Fruit fly (Drosophila melanogaster) whole organism, embryonic: ENCODE measurements around the gene CG5191.
A peak's percentile ranks its signal among the peaks of the same experiment; 100 is the strongest.

Source experiments
- Antp ChIP-seq: fragments of 200-800 bp; sonication (Bioruptor generic); optimal IDR thresholded peaks from 3 replicates; lab custom pipeline; 2016; ENCODE audit warnings: missing biosample characterization, missing genetic modification characterization
- CG10543 ChIP-seq: fragments of 200-800 bp; sonication (Bioruptor generic); optimal IDR thresholded peaks from 3 replicates; lab custom pipeline; 2017; ENCODE audit warnings: missing biosample characterization, mild to moderate bottlenecking, missing genetic modification characterization, moderate library complexity
- CG11398 ChIP-seq: fragments of 200-800 bp; sonication (Bioruptor generic); optimal IDR thresholded peaks from 2 replicates; lab custom pipeline; 2016; ENCODE audit warnings: missing biosample characterization, missing genetic modification characterization
- CG11695 ChIP-seq: fragments of 200-800 bp; sonication (Bioruptor generic); IDR thresholded peaks from 3 replicates; pipeline ENCODE4 v1.3.6; 2022; ENCODE audit warnings: missing biosample characterization, missing genetic modification characterization
- CG12071 ChIP-seq: fragments of 200-800 bp; sonication (Bioruptor generic); optimal IDR thresholded peaks from 3 replicates; lab custom pipeline; 2018; ENCODE audit warnings: missing biosample characterization, mild to moderate bottlenecking, missing genetic modification characterization
- CG13287 ChIP-seq: fragments of 200-800 bp; sonication (Bioruptor generic); IDR thresholded peaks from 2 replicates; pipeline ENCODE4 v1.3.6; 2022; ENCODE audit warnings: missing biosample characterization, missing genetic modification characterization; ENCODE audit not compliant: partially characterized antibody
- CG13624 ChIP-seq: fragments of 200-800 bp; sonication (Bioruptor generic); optimal IDR thresholded peaks from 2 replicates; lab custom pipeline; 2016; ENCODE audit warnings: missing biosample characterization, missing genetic modification characterization
- CG14014 ChIP-seq: fragments of 200-800 bp; sonication (Bioruptor generic); IDR thresholded peaks from 2 replicates; pipeline ENCODE4 v1.3.6; 2022; ENCODE audit warnings: missing biosample characterization, missing genetic modification characterization
- CG14441 ChIP-seq: fragments of 200-800 bp; sonication (Bioruptor generic); IDR thresholded peaks from 2 replicates; pipeline ENCODE4 v1.3.6; 2022; ENCODE audit warnings: missing biosample characterization, missing genetic modification characterization
- CG15514 ChIP-seq: fragments of 200-800 bp; sonication (Bioruptor generic); optimal IDR thresholded peaks from 3 replicates; lab custom pipeline; 2017; ENCODE audit warnings: missing biosample characterization, missing genetic modification characterization, mild to moderate bottlenecking, moderate library complexity, missing genetic modification reagents
- CG17359 ChIP-seq: fragments of 200-800 bp; sonication (Bioruptor generic); optimal IDR thresholded peaks from 3 replicates; lab custom pipeline; 2018; ENCODE audit warnings: missing biosample characterization, mild to moderate bottlenecking, missing genetic modification characterization, moderate library complexity
- CG17829 ChIP-seq: fragments of 200-800 bp; optimal IDR thresholded peaks from 2 replicates; lab custom pipeline; 2019; ENCODE audit warnings: missing biosample characterization, mild to moderate bottlenecking, missing genetic modification characterization, moderate library complexity
- CG18476 ChIP-seq: fragments of 200-800 bp; sonication (Bioruptor generic); optimal IDR thresholded peaks from 2 replicates; lab custom pipeline; 2016; ENCODE audit warnings: missing biosample characterization, mild to moderate bottlenecking, missing genetic modification characterization
- CG3163 ChIP-seq: fragments of 200-800 bp; sonication (Bioruptor generic); optimal IDR thresholded peaks from 3 replicates; lab custom pipeline; 2016; ENCODE audit warnings: missing biosample characterization, missing genetic modification characterization
- CG4404 ChIP-seq: fragments of 200-800 bp; sonication (Bioruptor generic); IDR thresholded peaks from 2 replicates; pipeline ENCODE4 v1.3.6; 2022; ENCODE audit warnings: missing biosample characterization, missing genetic modification characterization
- CG6791 ChIP-seq: fragments of 200-800 bp; sonication (Bioruptor generic); IDR thresholded peaks from 3 replicates; pipeline ENCODE4 v1.3.6; 2022; ENCODE audit warnings: missing biosample characterization, missing genetic modification characterization; ENCODE audit not compliant: partially characterized antibody
- CG7987 ChIP-seq: fragments of 200-800 bp; sonication (Bioruptor generic); optimal IDR thresholded peaks from 2 replicates; lab custom pipeline; 2018; ENCODE audit warnings: missing biosample characterization, mild to moderate bottlenecking, missing genetic modification characterization, moderate library complexity
- CG8944 ChIP-seq: fragments of 200-800 bp; sonication (Bioruptor generic); optimal IDR thresholded peaks from 3 replicates; lab custom pipeline; 2016; ENCODE audit warnings: missing biosample characterization, missing genetic modification characterization
- CG9932 ChIP-seq: fragments of 200-800 bp; sonication (Bioruptor generic); IDR thresholded peaks from 2 replicates; pipeline ENCODE4 v1.3.6; 2022; ENCODE audit warnings: missing biosample characterization, missing genetic modification characterization
- CkIIα-i1 ChIP-seq: fragments of 200-800 bp; sonication (Bioruptor generic); IDR thresholded peaks from 2 replicates; pipeline ENCODE4 v1.3.6; 2022; ENCODE audit warnings: missing biosample characterization, missing genetic modification characterization
- Drgx ChIP-seq: fragments of 200-800 bp; sonication (Bioruptor generic); IDR thresholded peaks from 2 replicates; pipeline ENCODE4 v1.3.6; 2022; ENCODE audit warnings: missing biosample characterization, missing genetic modification characterization
- Fer1 ChIP-seq: fragments of 200-800 bp; sonication (Bioruptor generic); optimal IDR thresholded peaks from 2 replicates; lab custom pipeline; 2017; ENCODE audit warnings: missing biosample characterization, mild to moderate bottlenecking, missing genetic modification characterization
- HLHmδ ChIP-seq: fragments of 200-800 bp; sonication (Bioruptor generic); optimal IDR thresholded peaks from 2 replicates; lab custom pipeline; 2018; ENCODE audit warnings: missing biosample characterization, mild to moderate bottlenecking, missing genetic modification characterization, moderate library complexity
- Hand ChIP-seq: fragments of 200-800 bp; sonication (Bioruptor generic); optimal IDR thresholded peaks from 2 replicates; lab custom pipeline; 2017; ENCODE audit warnings: mild to moderate bottlenecking, missing biosample characterization, missing genetic modification reagents, missing genetic modification characterization
- Hr51 ChIP-seq, 2 experiments: fragments of 200-800 bp; sonication (Bioruptor generic); optimal IDR thresholded peaks; 2 replicates in 1 of 2; 3 replicates in 1 of 2; lab custom pipeline; 2016 to 2018; ENCODE audit warnings: missing biosample characterization in 2 of 2, missing genetic modification characterization in 2 of 2, mild to moderate bottlenecking in 1 of 2, moderate library complexity in 1 of 2
- MTF-1 ChIP-seq: fragments of 200-800 bp; sonication (Bioruptor generic); optimal IDR thresholded peaks from 2 replicates; lab custom pipeline; 2018; ENCODE audit warnings: missing biosample characterization, mild to moderate bottlenecking, missing genetic modification characterization, borderline replicate concordance
- Meics ChIP-seq: fragments of 200-800 bp; sonication (Bioruptor generic); optimal IDR thresholded peaks from 2 replicates; lab custom pipeline; 2017; ENCODE audit warnings: missing biosample characterization, mild to moderate bottlenecking, missing genetic modification characterization
- Myb ChIP-seq: fragments of 200-800 bp; sonication (Bioruptor generic); optimal IDR thresholded peaks from 2 replicates; lab custom pipeline; 2016; ENCODE audit warnings: missing biosample characterization, missing genetic modification characterization
- Sry-β ChIP-seq: fragments of 200-800 bp; sonication (Bioruptor generic); optimal IDR thresholded peaks from 2 replicates; lab custom pipeline; 2018; ENCODE audit warnings: missing biosample characterization, mild to moderate bottlenecking, missing genetic modification characterization, moderate library complexity
- ab ChIP-seq: fragments of 200-800 bp; sonication (Bioruptor generic); optimal IDR thresholded peaks from 2 replicates; lab custom pipeline; 2016; ENCODE audit warnings: missing biosample characterization, missing genetic modification characterization
- bsh ChIP-seq, 2 experiments: fragments of 200-800 bp; sonication (Bioruptor generic); optimal IDR thresholded peaks; 2 replicates each; lab custom pipeline; 2017 to 2018; ENCODE audit warnings: mild to moderate bottlenecking in 2 of 2, missing biosample characterization in 2 of 2, missing genetic modification characterization in 2 of 2, moderate library complexity in 1 of 2
- caup ChIP-seq: fragments of 200-800 bp; sonication (Bioruptor generic); optimal IDR thresholded peaks from 3 replicates; lab custom pipeline; 2017; ENCODE audit warnings: missing biosample characterization, mild to moderate bottlenecking, missing genetic modification characterization, moderate library complexity; ENCODE audit not compliant: severe bottlenecking
- croc ChIP-seq: fragments of 200-800 bp; sonication (Bioruptor generic); conservative IDR thresholded peaks from 3 replicates; pipeline ENCODE4 v1.3.6; 2022; ENCODE audit warnings: missing biosample characterization, missing genetic modification characterization
- crp ChIP-seq, 2 experiments: fragments of 200-800 bp; sonication (Bioruptor generic); optimal IDR thresholded peaks; 2 replicates in 1 of 2; 3 replicates in 1 of 2; lab custom pipeline; 2017; ENCODE audit warnings: missing biosample characterization in 2 of 2, missing genetic modification characterization in 2 of 2, mild to moderate bottlenecking in 1 of 2, moderate library complexity in 1 of 2
- cwo ChIP-seq: fragments of 200-800 bp; sonication (Bioruptor generic); optimal IDR thresholded peaks from 3 replicates; lab custom pipeline; 2017; ENCODE audit warnings: missing biosample characterization, missing genetic modification characterization, mild to moderate bottlenecking, moderate library complexity, missing genetic modification reagents
- dm ChIP-seq: fragments of 200-800 bp; sonication (Bioruptor generic); optimal IDR thresholded peaks from 3 replicates; lab custom pipeline; 2016; ENCODE audit warnings: missing biosample characterization, missing genetic modification characterization
- klu ChIP-seq: fragments of 200-800 bp; sonication (Bioruptor generic); IDR thresholded peaks from 2 replicates; pipeline ENCODE4 v1.3.6; 2022; ENCODE audit warnings: missing biosample characterization, missing genetic modification characterization
- lov ChIP-seq, 2 experiments: fragments of 200-800 bp in 1 of 2; fragments of >200 bp in 1 of 2; sonication (Bioruptor generic) in 1 of 2; IDR thresholded peaks in 1 of 2; optimal IDR thresholded peaks in 1 of 2; 2 replicates in 1 of 2; 3 replicates in 1 of 2; pipeline versions ENCODE4 v1.3.6 to Lab custom; 2017 to 2022; ENCODE audit warnings: missing biosample characterization in 1 of 2, missing genetic modification characterization in 1 of 2
- peb ChIP-seq: fragments of 200-800 bp; sonication (Bioruptor generic); IDR thresholded peaks from 2 replicates; pipeline ENCODE4 v1.3.6; 2022; ENCODE audit warnings: missing biosample characterization, missing genetic modification characterization
- pho ChIP-seq: fragments of 200-800 bp; sonication (Bioruptor generic); optimal IDR thresholded peaks from 2 replicates; lab custom pipeline; 2016; ENCODE audit warnings: missing biosample characterization, missing genetic modification characterization
- pros ChIP-seq: fragments of 200-800 bp; sonication (Bioruptor generic); optimal IDR thresholded peaks from 3 replicates; lab custom pipeline; 2019; ENCODE audit warnings: missing biosample characterization, mild to moderate bottlenecking, missing genetic modification characterization, moderate library complexity
- psq ChIP-seq: fragments of 200-800 bp; sonication (Bioruptor generic); optimal IDR thresholded peaks from 2 replicates; lab custom pipeline; 2017; ENCODE audit warnings: missing biosample characterization, missing genetic modification characterization
- pum ChIP-seq: fragments of 200-800 bp; sonication (Bioruptor generic); optimal IDR thresholded peaks from 2 replicates; lab custom pipeline; 2016; ENCODE audit warnings: missing biosample characterization, missing genetic modification characterization
- pzg ChIP-seq: fragments of 200-800 bp; sonication (Bioruptor generic); optimal IDR thresholded peaks from 3 replicates; lab custom pipeline; 2018; ENCODE audit warnings: missing biosample characterization, mild to moderate bottlenecking, missing genetic modification characterization, moderate library complexity
- trem ChIP-seq: fragments of 200-800 bp; optimal IDR thresholded peaks from 3 replicates; lab custom pipeline; 2019; ENCODE audit warnings: missing biosample characterization, mild to moderate bottlenecking, missing genetic modification characterization, moderate library complexity
- unc-4 ChIP-seq: fragments of 200-800 bp; sonication (Bioruptor generic); IDR thresholded peaks from 2 replicates; pipeline ENCODE4 v1.3.6; 2022; ENCODE audit warnings: missing biosample characterization, missing genetic modification characterization; ENCODE audit not compliant: partially characterized antibody
- vvl ChIP-seq: fragments of 200-800 bp; sonication (Bioruptor generic); IDR thresholded peaks from 2 replicates; pipeline ENCODE4 v1.3.6; 2022; ENCODE audit warnings: missing biosample characterization, missing genetic modification characterization
- wdn ChIP-seq: fragments of 200-800 bp; sonication (Bioruptor generic); IDR thresholded peaks from 2 replicates; pipeline ENCODE4 v1.3.6; 2022; ENCODE audit warnings: missing biosample characterization, missing genetic modification characterization

CG5191 gene

DNA sequence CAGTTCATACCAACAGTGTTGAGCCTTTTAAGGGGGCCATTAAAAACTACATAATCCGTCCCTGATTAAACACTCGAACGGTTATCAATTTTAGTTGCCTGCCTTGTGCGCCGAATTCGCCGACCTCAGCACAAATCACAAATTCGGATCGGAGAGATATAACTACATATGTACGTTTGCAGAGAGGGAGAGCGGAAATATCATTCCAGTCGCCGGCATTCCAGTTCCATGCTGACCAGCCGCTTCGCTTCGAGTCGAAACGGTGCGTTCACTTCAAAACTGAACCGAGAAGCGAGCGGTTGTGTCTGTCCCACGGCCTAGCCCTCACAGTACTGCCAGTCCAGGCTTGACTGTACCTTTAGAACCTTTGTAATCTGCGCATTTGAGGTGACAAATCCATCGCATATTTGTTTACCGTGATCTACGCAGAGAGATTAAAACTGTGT is 13.9 kb downstream of the CG5191 start (continued):
- peak; percentile 84 for TF ChIP-seq CG10543 (GFP tag; lab: Kevin White, UChicago)
- TF ChIP-seq CG7987: peak; percentile 30
- peak; percentile 40 for TF ChIP-seq Fer1 (GFP tag; lab: Kevin White, UChicago)
- no peak for TF ChIP-seq CkIIα-i1 (GFP tag; lab: Robert Waterston, UW)
- TF ChIP-seq pum (GFP tag; lab: Kevin White, UChicago): no peak
- no peak for TF ChIP-seq trem
- TF ChIP-seq croc: no peak
- peak; percentile 2 for TF ChIP-seq CG11398 (GFP tag; lab: Kevin White, UChicago)
- 0 out of 2 replicates have a peak, but pooled peaks have one; percentile 15 for TF ChIP-seq Drgx (GFP tag; lab: Robert Waterston, UW)
- no peak for TF ChIP-seq CG11695
- TF ChIP-seq MTF-1 (GFP tag; lab: Kevin White, UChicago): no peak
- no peak for TF ChIP-seq CG8944 (GFP tag; lab: Kevin White, UChicago)
- no peak for TF ChIP-seq CG18476 (GFP tag; lab: Kevin White, UChicago)
- no peak for TF ChIP-seq Hr51 (GFP tag; optimal IDR thresholded peaks at IDR 0.05; lab: Kevin White, UChicago)
- peak; percentile 23 for TF ChIP-seq Hand (GFP tag; lab: Kevin White, UChicago)
- no peak for TF ChIP-seq klu (GFP tag; lab: Robert Waterston, UW)
- TF ChIP-seq CG13624 (GFP tag; lab: Kevin White, UChicago): peak; percentile 11
- peak; percentile 51 for TF ChIP-seq CG15514 (GFP tag; lab: Kevin White, UChicago)
- TF ChIP-seq CG17829: peak; percentile 65
- TF ChIP-seq crp (GFP tag; optimal IDR thresholded peaks at IDR 0.05; lab: Kevin White, UChicago): no peak
- no peak for TF ChIP-seq ab (GFP tag; lab: Kevin White, UChicago)
- TF ChIP-seq HLHmδ (GFP tag; lab: Kevin White, UChicago): peak; percentile 74
- TF ChIP-seq wdn (GFP tag; lab: Robert Waterston, UW): peak; percentile 55; the same call in 1 of the 2 replicates
- TF ChIP-seq Myb (GFP tag; lab: Kevin White, UChicago): no peak
- no peak for TF ChIP-seq CG4404 (GFP tag; lab: Robert Waterston, UW)
- TF ChIP-seq peb (GFP tag; lab: Robert Waterston, UW): peak; percentile 10; the same call in 1 of the 2 replicates
- TF ChIP-seq CG13287 (GFP tag; lab: Robert Waterston, UW): peak; percentile 31; the same call in 1 of the 2 replicates
- TF ChIP-seq cwo (GFP tag; lab: Kevin White, UChicago): peak; percentile 20
- TF ChIP-seq dm (GFP tag; lab: Kevin White, UChicago): no peak
- peak; percentile 19 for TF ChIP-seq Antp
- no peak for TF ChIP-seq bsh (GFP tag; optimal IDR thresholded peaks at IDR 0.05; lab: Kevin White, UChicago)
- no peak for TF ChIP-seq lov (optimal IDR thresholded peaks at IDR 0.05; lab: Kevin White, UChicago)
- TF ChIP-seq lov (GFP tag; IDR thresholded peaks at IDR 0.05; lab: Robert Waterston, UW): 0 out of 3 replicates have a peak, but pooled peaks have one; percentile 55
- TF ChIP-seq CG12071: peak; percentile 33
- TF ChIP-seq CG17359: no peak
- TF ChIP-seq pzg (GFP tag; lab: Kevin White, UChicago): peak; percentile 12
- TF ChIP-seq pros (GFP tag; lab: Kevin White, UChicago): no peak
- TF ChIP-seq CG6791 (GFP tag; lab: Robert Waterston, UW): 0 out of 3 replicates have a peak, but pooled peaks have one; percentile 37
- TF ChIP-seq vvl (GFP tag; lab: Robert Waterston, UW): peak; percentile 32; the same call in 1 of the 2 replicates
- TF ChIP-seq CG14441 (GFP tag; lab: Robert Waterston, UW): no peak
- TF ChIP-seq caup (GFP tag; lab: Kevin White, UChicago): peak; percentile 42
- peak; percentile 34; the same call in 1 of the 2 replicates for TF ChIP-seq CG9932 (GFP tag; lab: Robert Waterston, UW)
- TF ChIP-seq psq (GFP tag; lab: Kevin White, UChicago): no peak
- TF ChIP-seq Sry-β (GFP tag; lab: Kevin White, UChicago): no peak
- peak; percentile 9 for TF ChIP-seq pho
- peak; percentile 29 for TF ChIP-seq CG3163 (GFP tag; lab: Kevin White, UChicago)
- peak; percentile 12; the same call in 1 of the 2 replicates for TF ChIP-seq CG14014 (GFP tag; lab: Robert Waterston, UW)
- TF ChIP-seq unc-4 (GFP tag; lab: Robert Waterston, UW): 0 out of 2 replicates have a peak, but pooled peaks have one; percentile 38
- TF ChIP-seq Meics (GFP tag; lab: Kevin White, UChicago): peak; percentile 7
